Fruit fly (Drosophila melanogaster): Measurements from ENCODE around the gene RpS2.

DNA sequence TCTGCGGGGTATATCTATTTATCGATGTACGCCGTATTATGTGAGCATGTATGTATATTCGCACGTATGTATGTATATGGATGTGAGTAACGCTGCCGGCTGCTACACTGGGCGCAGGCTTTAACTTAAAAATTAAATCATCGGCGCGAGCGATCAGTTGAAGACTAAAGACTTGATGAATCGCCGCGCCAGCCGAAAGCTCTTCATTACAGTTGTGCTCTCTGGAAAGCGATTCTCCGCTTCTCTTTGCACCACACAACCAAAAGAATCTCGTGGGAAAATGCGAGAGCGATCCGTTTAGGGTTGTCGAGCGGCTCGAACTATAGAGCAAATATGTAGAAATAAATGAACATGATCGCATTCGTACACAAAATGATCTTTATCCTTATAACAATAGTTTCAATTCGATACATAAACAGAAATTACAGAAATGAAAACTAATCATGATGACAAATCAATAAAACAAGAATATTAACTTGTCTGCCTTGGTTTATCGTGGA, 11.2 kb upstream of the RpS2 start, which contains the start of gene CG13124:
- TF ChIP-seq CG11902 (GFP tag; optimal IDR thresholded peaks at IDR 0.05) (no peak), Sox14 (GFP tag; optimal IDR thresholded peaks at IDR 0.05) (peak; percentile 8), dsx (GFP tag; optimal IDR thresholded peaks at IDR 0.05; ENCODE audit: poor library complexity, severe bottlenecking) (no peak)

Measured in whole organism, prepupa.